Worm (Caenorhabditis elegans) whole organism, L4/young adult: ENCODE results near the gene T16G1.7.

Experiments used
- W03F9.2 ChIP-seq: fragments of 150-350 bp; optimal IDR thresholded peaks from 2 replicates; lab custom pipeline; 2014; ENCODE audit warnings: missing biosample characterization, missing genetic modification characterization
- dao-5 ChIP-seq: sonication (generic microtip); optimal IDR thresholded peaks from 2 replicates; lab custom pipeline; 2016; ENCODE audit warnings: missing genotype, missing genetic modification characterization, moderate library complexity, missing compliant biosample characterization

DNA sequence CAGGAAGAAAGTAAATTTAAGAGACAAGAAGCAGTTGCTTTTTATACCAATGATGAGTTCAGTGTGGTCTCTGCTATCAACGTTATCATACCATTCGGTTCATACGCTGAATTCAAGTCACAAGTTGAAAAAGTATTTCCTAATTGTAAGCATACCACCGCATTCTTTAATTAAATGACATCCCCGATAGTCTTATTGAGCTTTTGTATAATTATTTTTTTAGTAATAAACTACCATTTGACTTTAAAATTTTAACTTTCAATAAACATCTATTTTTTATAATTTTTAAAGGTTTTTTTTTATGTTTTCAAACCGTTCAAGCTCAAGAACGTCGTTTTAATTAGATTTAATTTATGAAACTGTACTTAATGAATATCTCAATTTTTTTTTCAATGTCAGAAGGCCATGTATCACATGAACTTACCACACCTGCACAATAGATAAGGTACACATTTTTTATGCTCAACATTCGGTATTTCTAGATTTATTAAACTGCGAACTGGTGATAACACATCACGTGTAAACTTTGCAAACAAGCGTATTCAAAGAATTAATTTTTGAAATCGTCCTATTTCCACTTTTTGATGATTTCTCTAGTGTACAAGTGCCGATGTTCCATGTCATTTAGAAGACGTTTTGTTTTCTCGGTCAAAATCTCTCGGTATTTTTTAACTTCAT, 7.0 kb upstream of the T16G1.7 start, which contains the start of gene T16G1.4:
- TF ChIP-seq W03F9.2 (tag; lab: Kevin White, UChicago) (no peak), dao-5 (tag; lab: Kevin White, UChicago) (no peak)
